Fruit fly (Drosophila melanogaster): Measurements from ENCODE around the gene Ca-alpha1T.

DNA sequence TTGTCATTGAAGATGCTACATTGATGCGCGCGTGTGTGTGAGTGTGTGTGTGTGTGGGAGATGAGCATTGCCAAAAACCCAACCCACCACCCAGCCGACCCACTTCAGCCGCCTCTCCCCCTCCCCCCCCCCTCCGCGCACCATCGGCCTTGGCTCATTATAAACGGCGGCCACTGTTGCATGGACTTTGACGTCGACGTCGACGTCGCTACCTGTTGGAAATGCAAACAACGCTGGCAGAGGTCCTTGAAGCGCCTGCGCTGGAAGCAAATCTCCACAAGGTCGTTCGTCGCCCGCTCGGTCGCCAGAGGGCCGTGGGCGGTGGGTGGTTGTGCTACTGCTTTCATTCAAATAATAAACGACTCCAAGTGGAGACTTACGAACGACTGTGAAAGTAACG lies 24.4 kb upstream of the Ca-alpha1T start:
- TF ChIP-seq psq (optimal IDR thresholded peaks at IDR 0.05) (no peak), ttk (optimal IDR thresholded peaks at IDR 0.05) (no peak), Myc (optimal IDR thresholded peaks at IDR 0.05) (no peak), insv (optimal IDR thresholded peaks at IDR 0.05) (no peak)
